Worm (Caenorhabditis elegans) whole organism, dauer: ENCODE results near the gene sri-24.
"Not testable (repeated sequence)": the region's sequence is repeated elsewhere in the genome, so short reads cannot be mapped to it uniquely, and the experiment has no call there.

ENCODE experiments used
- unc-62 ChIP-seq: sonication (generic microtip); optimal IDR thresholded peaks from 2 replicates; lab custom pipeline; 2017; ENCODE audit warnings: missing biosample characterization, missing genetic modification reagents, missing genetic modification characterization

The sri-24 gene

ce11 chrV:15197955-15198354, 14.0 kb upstream of the sri-24 start, which contains the start of gene srw-1:
srw-1 (plus strand) TSS chrV:15198255.
- TF ChIP-seq unc-62, result no peak

- no peak for TF ChIP-seq unc-62
Measured at ce11 chrV:15199768-15200167, 12.2 kb upstream of the sri-24 start, which contains the start of gene Y75B12B.10. Y75B12B.10 (plus strand) TSS chrV:15200068.

- not testable (repeated sequence) for TF ChIP-seq unc-62
Measured at ce11 chrV:15207681-15208080, 4.3 kb upstream of the sri-24 start, which contains the start of gene C41G6.12. C41G6.12 (minus strand) TSS chrV:15207781.

- not testable (repeated sequence) for TF ChIP-seq unc-62
Measured at ce11 chrV:15215175-15215574, 3.2 kb downstream of the sri-24 start, which contains the start of gene sri-26. sri-26 (plus strand) TSS chrV:15215475.

- no peak for TF ChIP-seq unc-62
Measured at ce11 chrV:15216705-15217104, 4.7 kb downstream of the sri-24 start, which contains the start of gene sri-25. sri-25 (plus strand) TSS chrV:15217005.

ce11 chrV:15221330-15221729, 9.4 kb downstream of the sri-24 start, which contains the start of gene irld-25:
irld-25 (plus strand) TSS chrV:15221630.
- no peak for TF ChIP-seq unc-62

- TF ChIP-seq unc-62, result no peak
Measured at ce11 chrV:15223668-15224067, 11.7 kb downstream of the sri-24 start, which contains the start of gene srw-24. srw-24 (plus strand) TSS chrV:15223968.

ce11 chrV:15225650-15226049, 13.7 kb downstream of the sri-24 start, which contains the start of gene srw-14:
srw-14 (plus strand) TSS chrV:15225950.
- TF ChIP-seq unc-62, result no peak

- no peak for TF ChIP-seq unc-62
Measured at ce11 chrV:15226206-15226605, 14.2 kb downstream of the sri-24 start.

- TF ChIP-seq unc-62, result no peak
Measured at ce11 chrV:15230243-15230642, 18.3 kb downstream of the sri-24 start, which contains the start of gene srw-15. srw-15 (plus strand) TSS chrV:15230543.

- no peak for TF ChIP-seq unc-62
Measured at ce11 chrV:15232200-15232599, 20.2 kb downstream of the sri-24 start, which contains the start of gene srw-13. srw-13 (plus strand) TSS chrV:15232500.

- TF ChIP-seq unc-62, result no peak
Measured at ce11 chrV:15235661-15236060, 23.7 kb downstream of the sri-24 start, which contains the start of gene nhr-164. nhr-164 (minus strand) TSS chrV:15235761.

ce11 chrV:15238552-15238951, 26.6 kb downstream of the sri-24 start, which contains the start of gene srw-12:
srw-12 (minus strand) TSS chrV:15238652.
- no peak for TF ChIP-seq unc-62

- no peak for TF ChIP-seq unc-62
Measured at ce11 chrV:15240215-15240614, 28.2 kb downstream of the sri-24 start, which contains the start of gene srw-11. srw-11 (minus strand) TSS chrV:15240315.

- TF ChIP-seq unc-62, result no peak
Measured at ce11 chrV:15241259-15241658, 29.3 kb downstream of the sri-24 start, which contains the start of gene chil-12. chil-12 (plus strand) TSS chrV:15241559.

- TF ChIP-seq unc-62, result no peak
Measured at ce11 chrV:15244456-15244855, 32.5 kb downstream of the sri-24 start, which contains the start of gene kin-30. kin-30 (plus strand) TSS chrV:15244756.

ce11 chrV:15250304-15250703, 38.3 kb downstream of the sri-24 start, which contains the start of gene srd-28:
srd-28 (plus strand) TSS chrV:15250604.
- TF ChIP-seq unc-62, result not testable (repeated sequence)

- TF ChIP-seq unc-62, result no peak
Measured at ce11 chrV:15252082-15252481, 40.1 kb downstream of the sri-24 start, which contains the start of gene srbc-76. srbc-76 (plus strand) TSS chrV:15252382.
